Worm (Caenorhabditis elegans): ENCODE measurements around the gene Y2H9A.4.

The Y2H9A.4 gene

DNA sequence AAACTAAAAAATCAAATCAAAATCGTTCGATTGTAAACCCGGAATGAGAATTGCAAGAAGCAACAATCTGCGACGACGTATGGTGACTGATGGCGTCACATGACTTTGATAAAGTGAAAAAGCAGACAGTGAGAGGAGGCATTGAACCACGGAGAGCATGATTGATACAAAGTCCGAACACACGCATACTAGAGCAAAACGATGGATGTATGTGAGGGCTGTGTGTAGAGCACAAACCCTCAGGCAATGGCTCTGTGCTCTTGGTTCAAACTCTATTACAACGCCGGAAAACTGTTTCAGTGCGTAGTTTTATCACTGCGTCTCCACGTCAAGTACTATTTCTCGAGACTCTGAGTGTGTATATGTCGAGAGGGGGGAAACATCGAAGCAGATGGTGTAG is 43.2 kb upstream of the Y2H9A.4 start:
- no peak for TF ChIP-seq snpc-1.1 (tag; optimal IDR thresholded peaks at IDR 0.05; ENCODE audit: insufficient read depth)
- TF ChIP-seq somi-1 (GFP tag; optimal IDR thresholded peaks at IDR 0.05): peak; percentile 24

DNA sequence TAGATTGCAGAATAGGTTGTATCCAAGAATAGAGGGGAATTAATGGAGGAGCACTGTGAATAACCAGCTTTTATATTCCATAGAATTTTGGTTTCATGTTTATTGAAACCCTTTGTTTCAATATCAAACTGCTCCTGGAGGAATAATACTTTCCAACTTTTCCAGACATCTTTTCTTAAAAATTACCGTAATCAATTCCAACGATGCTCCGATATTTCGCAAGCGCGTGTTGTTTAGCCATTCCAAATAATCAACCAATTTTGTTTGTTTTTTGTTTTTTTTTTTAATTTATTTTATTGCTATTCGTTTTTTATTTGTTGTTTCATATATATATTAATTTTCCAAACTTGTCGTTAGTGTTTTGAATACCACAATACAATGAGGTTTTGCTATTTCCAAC is 39.7 kb upstream of the Y2H9A.4 start, which contains the start of gene cutl-1:
TSS of gene cutl-1 (minus strand) at position 83 of the 400 bp plus-strand sequence.
- TF ChIP-seq hmg-1.2 (GFP tag; IDR thresholded peaks at IDR 0.05): no peak
- TF ChIP-seq rpc-1 (optimal IDR thresholded peaks at IDR 0.05): no peak
- TF ChIP-seq rpc-1 (tag; optimal IDR thresholded peaks at IDR 0.05): no peak
- no peak for TF ChIP-seq mes-4 (tag; optimal IDR thresholded peaks at IDR 0.05)
- TF ChIP-seq snpc-1.3 (tag; optimal IDR thresholded peaks at IDR 0.05; ENCODE audit: insufficient read depth): no peak
- peak; percentile 60 for TF ChIP-seq madf-8 (GFP tag; conservative IDR thresholded peaks at IDR 0.05)
- TF ChIP-seq mel-28 (tag; optimal IDR thresholded peaks at IDR 0.05; ENCODE audit: borderline replicate concordance): no peak
- no peak for TF ChIP-seq ceh-79 (tag; optimal IDR thresholded peaks at IDR 0.05)
- peak; percentile 73 for TF ChIP-seq madf-6 (GFP tag; IDR thresholded peaks at IDR 0.05)
- TF ChIP-seq hlh-26 (GFP tag; conservative IDR thresholded peaks at IDR 0.05): no peak
- TF ChIP-seq gei-17 (GFP tag; optimal IDR thresholded peaks at IDR 0.05): no peak
- TF ChIP-seq Y95B8A.8 (GFP tag; IDR thresholded peaks at IDR 0.05): no peak
- TF ChIP-seq hsf-1 (GFP tag; IDR thresholded peaks at IDR 0.05): no peak
- no peak for TF ChIP-seq F57C9.4 (tag; optimal IDR thresholded peaks at IDR 0.05)
- peak; percentile 89 for TF ChIP-seq attf-3 (GFP tag; conservative IDR thresholded peaks at IDR 0.05)
- no peak for TF ChIP-seq ceh-40 (GFP tag; IDR thresholded peaks at IDR 0.05)
- no peak for TF ChIP-seq nhr-27 (tag; optimal IDR thresholded peaks at IDR 0.05)
- no peak for TF ChIP-seq dpl-1 (GFP tag; optimal IDR thresholded peaks at IDR 0.05)
- no peak for TF ChIP-seq ztf-26 (tag; optimal IDR thresholded peaks at IDR 0.05)
- TF ChIP-seq lsl-1 (GFP tag; optimal IDR thresholded peaks at IDR 0.05): peak; percentile 49
- TF ChIP-seq madf-3 (GFP tag; IDR thresholded peaks at IDR 0.05): no peak
- TF ChIP-seq rcor-1 (GFP tag; IDR thresholded peaks at IDR 0.05): no peak
- no peak for TF ChIP-seq F52B5.7 (tag; optimal IDR thresholded peaks at IDR 0.05)
- TF ChIP-seq ztf-28 (GFP tag; IDR thresholded peaks at IDR 0.05): no peak
- no peak for TF ChIP-seq repo-1 (tag; optimal IDR thresholded peaks at IDR 0.05)
- TF ChIP-seq lin-54 (GFP tag; optimal IDR thresholded peaks at IDR 0.05): no peak
- TF ChIP-seq B0035.1 (tag; optimal IDR thresholded peaks at IDR 0.05): no peak

DNA sequence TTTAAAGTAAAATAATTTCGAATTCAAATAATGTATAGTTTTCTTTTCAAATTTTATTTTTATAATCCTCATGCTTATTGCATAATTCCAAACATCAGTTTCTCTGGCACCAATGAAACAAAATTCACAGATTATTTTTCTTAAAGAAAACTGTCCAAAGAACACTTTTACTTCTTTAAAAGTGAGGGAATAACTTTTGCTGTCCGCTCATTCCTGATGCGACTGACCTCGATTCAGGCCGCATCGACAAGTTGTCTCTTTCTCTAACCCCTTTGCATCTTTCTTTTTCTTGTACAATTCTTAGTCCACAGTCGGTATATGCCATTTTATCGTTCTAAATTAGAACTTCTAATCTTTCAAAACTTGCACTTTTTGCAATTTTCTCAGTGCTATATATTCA is 39.2 kb upstream of the Y2H9A.4 start, which contains the start of gene F53F1.2:
TSS of gene F53F1.2 (plus strand) at position 306 of the 400 bp plus-strand sequence.
- TF ChIP-seq ama-1 (optimal IDR thresholded peaks at IDR 0.05) (no peak), ama-1 (GFP tag; optimal IDR thresholded peaks at IDR 0.05) (no peak)

DNA sequence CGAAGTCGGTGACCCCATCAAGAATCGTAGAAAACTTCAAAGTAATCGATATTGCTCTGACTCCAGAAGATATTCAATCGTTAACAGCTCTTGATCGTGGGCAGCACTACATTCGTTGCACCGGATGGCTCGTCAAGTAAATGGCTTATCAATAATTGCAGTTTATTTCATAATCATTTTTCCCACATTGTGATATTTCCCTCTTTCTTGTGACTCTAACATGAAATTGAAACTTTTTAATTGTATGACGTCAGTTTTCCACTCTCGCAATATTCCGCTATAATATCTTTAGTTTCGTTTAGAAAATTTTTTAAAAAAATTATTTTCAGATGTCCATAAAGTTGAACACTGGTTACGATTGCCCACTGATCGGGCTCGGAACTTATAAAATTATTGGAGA is 37.8 kb upstream of the Y2H9A.4 start, which contains the start of gene F53F1.3:
TSS of gene F53F1.3 (plus strand) at position 330 of the 400 bp plus-strand sequence.
- peak; percentile 55 for TF ChIP-seq nhr-80 (tag; optimal IDR thresholded peaks at IDR 0.05)
- peak; percentile 21 for TF ChIP-seq atf-7 (tag; optimal IDR thresholded peaks at IDR 0.05)
- no peak for TF ChIP-seq hrde-1 (tag; optimal IDR thresholded peaks at IDR 0.05; ENCODE audit: borderline replicate concordance)
- TF ChIP-seq madf-3 (GFP tag; IDR thresholded peaks at IDR 0.05): 0 out of 2 replicates have a peak, but pooled peaks have one; percentile 20
- TF ChIP-seq cebp-1 (GFP tag; IDR thresholded peaks at IDR 0.05): peak; percentile 57; the same call in 1 of the 2 replicates
- peak; percentile 67 for TF ChIP-seq cebp-1 (tag; optimal IDR thresholded peaks at IDR 0.05)
- 0 out of 2 replicates have a peak, but pooled peaks have one; percentile 27 for TF ChIP-seq dox-1 (GFP tag; IDR thresholded peaks at IDR 0.05)
- TF ChIP-seq nfya-1 (tag; optimal IDR thresholded peaks at IDR 0.05; ENCODE audit: borderline replicate concordance, insufficient read depth): no peak
- TF ChIP-seq attf-3 (GFP tag; conservative IDR thresholded peaks at IDR 0.05): 0 out of 2 replicates have a peak, but pooled peaks have one; percentile 18
- no peak for TF ChIP-seq ceh-40 (GFP tag; IDR thresholded peaks at IDR 0.05)
- no peak for TF ChIP-seq sdz-38 (tag; optimal IDR thresholded peaks at IDR 0.05)
- no peak for TF ChIP-seq Y95B8A.8 (GFP tag; IDR thresholded peaks at IDR 0.05)
- TF ChIP-seq lag-1 (GFP tag; IDR thresholded peaks at IDR 0.05): no peak
- TF ChIP-seq Y56A3A.18 (GFP tag; IDR thresholded peaks at IDR 0.05): no peak
- no peak for TF ChIP-seq snpc-1.3 (tag; optimal IDR thresholded peaks at IDR 0.05; ENCODE audit: insufficient read depth)
